Fruit fly (Drosophila melanogaster) whole organism, embryonic: ENCODE data around the gene CG6168.

Experiments
- Ada2b ChIP-seq: fragments of 200-800 bp; sonication (Bioruptor generic); IDR thresholded peaks from 2 replicates; pipeline ENCODE4 v1.3.6; 2022; ENCODE audit warnings: missing biosample characterization, missing genetic modification characterization
- Aef1 ChIP-seq: fragments of 200-800 bp; sonication (Bioruptor generic); IDR thresholded peaks from 3 replicates; pipeline ENCODE4 v1.3.6; 2022; ENCODE audit warnings: missing biosample characterization, missing genetic modification characterization
- BtbVII ChIP-seq: fragments of 200-800 bp; sonication (Bioruptor generic); optimal IDR thresholded peaks from 3 replicates; lab custom pipeline; 2017; ENCODE audit warnings: missing biosample characterization, mild to moderate bottlenecking, missing genetic modification characterization
- CG1024 ChIP-seq: fragments of 200-800 bp; sonication (Bioruptor generic); IDR thresholded peaks from 2 replicates; pipeline ENCODE4 v1.3.6; 2022; ENCODE audit warnings: missing biosample characterization, missing genetic modification characterization
- CG10979 ChIP-seq: fragments of 200-800 bp; sonication (Bioruptor generic); optimal IDR thresholded peaks from 2 replicates; lab custom pipeline; 2018; ENCODE audit warnings: missing biosample characterization, mild to moderate bottlenecking, missing genetic modification characterization, moderate library complexity
- CG11247 ChIP-seq: fragments of 200-800 bp; sonication (Bioruptor generic); IDR thresholded peaks from 2 replicates; pipeline ENCODE4 v1.3.6; 2022; ENCODE audit warnings: missing biosample characterization, missing genetic modification characterization
- CG12155 ChIP-seq: fragments of 200-800 bp; sonication (Bioruptor generic); optimal IDR thresholded peaks from 3 replicates; lab custom pipeline; 2016; ENCODE audit warnings: missing biosample characterization, missing genetic modification characterization
- CG12299 ChIP-seq: fragments of 200-800 bp; sonication (Bioruptor generic); optimal IDR thresholded peaks from 2 replicates; lab custom pipeline; 2018; ENCODE audit warnings: missing biosample characterization, mild to moderate bottlenecking, missing genetic modification characterization
- CG12391 ChIP-seq: fragments of 200-800 bp; sonication (Bioruptor generic); optimal IDR thresholded peaks from 3 replicates; lab custom pipeline; 2018; ENCODE audit warnings: missing biosample characterization, mild to moderate bottlenecking, missing genetic modification characterization, moderate library complexity
- CG15011 ChIP-seq: fragments of 200-800 bp; sonication (Bioruptor generic); optimal IDR thresholded peaks from 3 replicates; lab custom pipeline; 2018; ENCODE audit warnings: missing biosample characterization, mild to moderate bottlenecking, missing genetic modification characterization
- CG15601 ChIP-seq: fragments of 200-800 bp; sonication (Bioruptor generic); optimal IDR thresholded peaks from 3 replicates; lab custom pipeline; 2019; ENCODE audit warnings: missing biosample characterization, mild to moderate bottlenecking, missing genetic modification characterization, moderate library complexity
- CG15696 ChIP-seq: fragments of 200-800 bp; sonication (Bioruptor generic); optimal IDR thresholded peaks from 2 replicates; lab custom pipeline; 2019; ENCODE audit warnings: missing biosample characterization, mild to moderate bottlenecking, missing genetic modification characterization, moderate library complexity
- CG16863 ChIP-seq: fragments of 200-800 bp; sonication (Bioruptor generic); optimal IDR thresholded peaks from 3 replicates; lab custom pipeline; 2016; ENCODE audit warnings: missing biosample characterization, missing genetic modification characterization
- CG18262 ChIP-seq: fragments of 200-800 bp; optimal IDR thresholded peaks from 3 replicates; lab custom pipeline; 2019; ENCODE audit warnings: missing biosample characterization, mild to moderate bottlenecking, missing genetic modification characterization, moderate library complexity
- CG31388 ChIP-seq: fragments of 200-800 bp; sonication (Bioruptor generic); optimal IDR thresholded peaks from 2 replicates; lab custom pipeline; 2016; ENCODE audit warnings: missing biosample characterization, missing genetic modification characterization
- CG4360 ChIP-seq: fragments of 200-800 bp; sonication (Bioruptor generic); IDR thresholded peaks from 2 replicates; pipeline ENCODE4 v1.3.6; 2022; ENCODE audit warnings: missing biosample characterization, missing genetic modification characterization
- CG43689 ChIP-seq: fragments of 200-800 bp; sonication (Bioruptor generic); IDR thresholded peaks from 2 replicates; pipeline ENCODE4 v1.3.6; 2022; ENCODE audit warnings: missing biosample characterization, missing genetic modification characterization
- CG5953 ChIP-seq: fragments of 200-800 bp; sonication (Bioruptor generic); IDR thresholded peaks from 2 replicates; pipeline ENCODE4 v1.3.6; 2022; ENCODE audit warnings: missing biosample characterization, missing genetic modification characterization
- CG6791 ChIP-seq: fragments of 200-800 bp; sonication (Bioruptor generic); IDR thresholded peaks from 3 replicates; pipeline ENCODE4 v1.3.6; 2022; ENCODE audit warnings: missing biosample characterization, missing genetic modification characterization; ENCODE audit not compliant: partially characterized antibody
- CG6854 ChIP-seq: fragments of 200-800 bp; sonication (Bioruptor generic); optimal IDR thresholded peaks from 3 replicates; lab custom pipeline; 2017; ENCODE audit warnings: missing biosample characterization, mild to moderate bottlenecking, missing genetic modification characterization
- CG7556 ChIP-seq: fragments of 200-800 bp; sonication (Bioruptor generic); optimal IDR thresholded peaks from 2 replicates; lab custom pipeline; 2017; ENCODE audit warnings: missing biosample characterization, mild to moderate bottlenecking, missing genetic modification characterization
- CG7839 ChIP-seq: fragments of 200-800 bp; sonication (Bioruptor generic); optimal IDR thresholded peaks from 3 replicates; lab custom pipeline; 2018; ENCODE audit warnings: missing biosample characterization, mild to moderate bottlenecking, missing genetic modification characterization, moderate library complexity
- D19B ChIP-seq: fragments of 200-800 bp; sonication (Bioruptor generic); optimal IDR thresholded peaks from 2 replicates; lab custom pipeline; 2017; ENCODE audit warnings: missing biosample characterization, mild to moderate bottlenecking, missing genetic modification characterization
- Dfd ChIP-seq, 2 experiments: fragments of >200 bp; optimal IDR thresholded peaks; 2 replicates each; lab custom pipeline; 2017; ENCODE audit warnings: missing biosample characterization in 2 of 2, missing genetic modification characterization in 2 of 2
- E2f2 ChIP-seq: fragments of 200-800 bp; sonication (Bioruptor generic); IDR thresholded peaks from 2 replicates; pipeline ENCODE4 v1.3.6; 2022; ENCODE audit warnings: missing biosample characterization, missing genetic modification characterization
- ERR ChIP-seq: fragments of 200-800 bp; sonication (Bioruptor generic); optimal IDR thresholded peaks from 2 replicates; lab custom pipeline; 2016; ENCODE audit warnings: missing biosample characterization, missing genetic modification characterization
- HmgZ ChIP-seq: fragments of 200-800 bp; sonication (Bioruptor generic); optimal IDR thresholded peaks from 2 replicates; lab custom pipeline; 2018; ENCODE audit warnings: missing biosample characterization, mild to moderate bottlenecking, missing genetic modification characterization
- Hr3 ChIP-seq: fragments of 200-800 bp; sonication (Bioruptor generic); optimal IDR thresholded peaks from 3 replicates; lab custom pipeline; 2016; ENCODE audit warnings: missing biosample characterization, missing genetic modification characterization
- Pdp1 ChIP-seq, 2 experiments: fragments of 200-800 bp; sonication (Bioruptor generic); optimal IDR thresholded peaks; 3 replicates each; lab custom pipeline; 2016; ENCODE audit warnings: missing biosample characterization in 2 of 2, missing genetic modification characterization in 2 of 2, mild to moderate bottlenecking in 1 of 2, moderate library complexity in 1 of 2
- Ptx1 ChIP-seq: fragments of 200-800 bp; sonication (Bioruptor generic); IDR thresholded peaks from 2 replicates; pipeline ENCODE4 v1.3.6; 2022; ENCODE audit warnings: missing biosample characterization, missing genetic modification characterization
- Taf1 ChIP-seq: fragments of 200-800 bp; sonication (Bioruptor generic); IDR thresholded peaks from 2 replicates; pipeline ENCODE4 v1.3.6; 2022; ENCODE audit warnings: missing biosample characterization, missing genetic modification characterization
- ab ChIP-seq: fragments of 200-800 bp; sonication (Bioruptor generic); optimal IDR thresholded peaks from 2 replicates; lab custom pipeline; 2016; ENCODE audit warnings: missing biosample characterization, missing genetic modification characterization
- al ChIP-seq: fragments of 200-800 bp; sonication (Bioruptor generic); IDR thresholded peaks from 2 replicates; pipeline ENCODE4 v1.3.6; 2022; ENCODE audit warnings: missing biosample characterization, missing genetic modification characterization
- bcd ChIP-seq: fragments of 200-800 bp; sonication (Bioruptor generic); optimal IDR thresholded peaks from 2 replicates; lab custom pipeline; 2017; ENCODE audit warnings: missing biosample characterization, mild to moderate bottlenecking, missing genetic modification characterization
- bsh ChIP-seq, 2 experiments: fragments of 200-800 bp; sonication (Bioruptor generic); optimal IDR thresholded peaks; 2 replicates each; lab custom pipeline; 2017 to 2018; ENCODE audit warnings: mild to moderate bottlenecking in 2 of 2, missing biosample characterization in 2 of 2, missing genetic modification characterization in 2 of 2, moderate library complexity in 1 of 2
- ci ChIP-seq: fragments of 200-800 bp; sonication (Bioruptor generic); IDR thresholded peaks from 3 replicates; pipeline ENCODE4 v1.3.6; 2022; ENCODE audit warnings: missing biosample characterization, missing genetic modification characterization
- dimm ChIP-seq: fragments of 200-800 bp; sonication (Bioruptor generic); IDR thresholded peaks from 2 replicates; pipeline ENCODE4 v1.3.6; 2022; ENCODE audit warnings: missing biosample characterization, missing genetic modification characterization
- ems ChIP-seq: fragments of 200-800 bp; sonication (Bioruptor generic); optimal IDR thresholded peaks from 3 replicates; lab custom pipeline; 2016; ENCODE audit warnings: missing biosample characterization, missing genetic modification characterization
- esg ChIP-seq: fragments of 200-800 bp; sonication (Bioruptor generic); conservative IDR thresholded peaks from 2 replicates; pipeline ENCODE4 v1.3.6; 2022; ENCODE audit warnings: missing biosample characterization, missing genetic modification characterization
- grau ChIP-seq: fragments of 200-800 bp; optimal IDR thresholded peaks from 3 replicates; lab custom pipeline; 2019; ENCODE audit warnings: missing biosample characterization, mild to moderate bottlenecking, missing genetic modification characterization, moderate library complexity
- ham ChIP-seq: fragments of 200-800 bp; sonication (Bioruptor generic); IDR thresholded peaks from 2 replicates; pipeline ENCODE4 v1.3.6; 2022; ENCODE audit warnings: missing biosample characterization, missing genetic modification characterization
- hkb ChIP-seq, 2 experiments: fragments of 200-800 bp in 1 of 2; fragments of >200 bp in 1 of 2; sonication (Bioruptor generic) in 1 of 2; IDR thresholded peaks in 1 of 2; optimal IDR thresholded peaks in 1 of 2; 2 replicates each; pipeline versions ENCODE4 v1.3.6 to Lab custom; 2017 to 2022; ENCODE audit warnings: missing biosample characterization in 1 of 2, missing genetic modification characterization in 1 of 2
- lbe ChIP-seq: fragments of 200-800 bp; sonication (Bioruptor generic); optimal IDR thresholded peaks from 2 replicates; lab custom pipeline; 2016; ENCODE audit warnings: missing biosample characterization, mild to moderate bottlenecking, missing genetic modification characterization
- lilli ChIP-seq: fragments of 200-800 bp; sonication (Bioruptor generic); optimal IDR thresholded peaks from 3 replicates; lab custom pipeline; 2016; ENCODE audit warnings: missing biosample characterization, missing genetic modification characterization
- lola ChIP-seq, 3 experiments: fragments of >200 bp in 2 of 3; fragments of 200-800 bp in 1 of 3; sonication (Bioruptor generic) in 1 of 3; optimal IDR thresholded peaks; 2 replicates each; lab custom pipeline; 2017 to 2019; ENCODE audit warnings: missing biosample characterization in 3 of 3, missing genetic modification characterization in 3 of 3, mild to moderate bottlenecking in 1 of 3, moderate library complexity in 1 of 3
- nau ChIP-seq: fragments of 200-800 bp; sonication (Bioruptor generic); optimal IDR thresholded peaks from 3 replicates; lab custom pipeline; 2017; ENCODE audit warnings: missing biosample characterization, mild to moderate bottlenecking, missing genetic modification characterization, missing genetic modification reagents
- p53 ChIP-seq: fragments of 200-800 bp; sonication (Bioruptor generic); optimal IDR thresholded peaks from 2 replicates; lab custom pipeline; 2016; ENCODE audit warnings: missing biosample characterization, missing genetic modification characterization
- seq ChIP-seq: fragments of 200-800 bp; sonication (Bioruptor generic); IDR thresholded peaks from 2 replicates; pipeline ENCODE4 v1.3.6; 2022; ENCODE audit warnings: missing biosample characterization, missing genetic modification characterization
- zen2 ChIP-seq: fragments of 200-800 bp; sonication (Bioruptor generic); IDR thresholded peaks from 3 replicates; pipeline ENCODE4 v1.3.6; 2022; ENCODE audit warnings: missing biosample characterization, missing genetic modification characterization; ENCODE audit not compliant: partially characterized antibody
- zfh1 ChIP-seq: fragments of 200-800 bp; sonication (Bioruptor generic); IDR thresholded peaks from 3 replicates; pipeline ENCODE4 v1.3.6; 2022; ENCODE audit warnings: missing biosample characterization, missing genetic modification characterization

Gene CG6168

dm6 chr3L:11367797-11368196 is 46.3 kb upstream of the CG6168 start (continued):
- TF ChIP-seq Aef1 (GFP tag; lab: Robert Waterston, UW) = peak; percentile 45; the same call in 2 of the 3 replicates
- 0 out of 3 replicates have a peak, but pooled peaks have one; percentile 20 for TF ChIP-seq ci (GFP tag; lab: Robert Waterston, UW)
- TF ChIP-seq CG6791 (GFP tag; lab: Robert Waterston, UW) = no peak
- peak; percentile 56 for TF ChIP-seq Ada2b (GFP tag; lab: Robert Waterston, UW)
- TF ChIP-seq CG4360 (GFP tag; lab: Robert Waterston, UW) = no peak
- TF ChIP-seq CG7556 (GFP tag; lab: Kevin White, UChicago) = peak; percentile 25
- TF ChIP-seq bcd (GFP tag; lab: Kevin White, UChicago) = no peak
- no peak for TF ChIP-seq ems
- no peak for TF ChIP-seq CG1024 (GFP tag; lab: Robert Waterston, UW)
- TF ChIP-seq CG15696 (tag; lab: Kevin White, UChicago) = no peak
- TF ChIP-seq al (GFP tag; lab: Robert Waterston, UW) = 0 out of 2 replicates have a peak, but pooled peaks have one; percentile 9
- TF ChIP-seq Hr3 (GFP tag; lab: Kevin White, UChicago) = no peak
- no peak for TF ChIP-seq CG6854 (GFP tag; lab: Kevin White, UChicago)
- TF ChIP-seq ERR = no peak
- no peak for TF ChIP-seq CG11247 (GFP tag; lab: Robert Waterston, UW)
- TF ChIP-seq CG15601 = no peak
- TF ChIP-seq CG7839 (tag; lab: Kevin White, UChicago) = peak; percentile 55
- TF ChIP-seq ham (GFP tag; lab: Robert Waterston, UW) = no peak
- peak; percentile 31 for TF ChIP-seq CG10979 (tag; lab: Kevin White, UChicago)
- no peak for TF ChIP-seq lola (GFP tag; optimal IDR thresholded peaks at IDR 0.05; lab: Kevin White, UChicago)
- 0 out of 2 replicates have a peak, but pooled peaks have one; percentile 27 for TF ChIP-seq seq (GFP tag; lab: Robert Waterston, UW)
- peak in 1 of 2 experiments; percentile 19 for TF ChIP-seq Pdp1 (GFP tag; optimal IDR thresholded peaks at IDR 0.05; lab: Kevin White, UChicago)
- TF ChIP-seq ab (GFP tag; lab: Kevin White, UChicago) = no peak
- TF ChIP-seq CG31388 (GFP tag; lab: Kevin White, UChicago) = no peak
- TF ChIP-seq CG15011 (GFP tag; lab: Kevin White, UChicago) = no peak
- TF ChIP-seq CG43689 (GFP tag; lab: Robert Waterston, UW) = no peak
- TF ChIP-seq dimm = no peak
- TF ChIP-seq CG12155 = peak; percentile 17
- no peak for TF ChIP-seq Taf1
- TF ChIP-seq E2f2 (GFP tag; lab: Robert Waterston, UW) = 0 out of 2 replicates have a peak, but pooled peaks have one; percentile 10
- no peak for TF ChIP-seq BtbVII (GFP tag; lab: Kevin White, UChicago)
- TF ChIP-seq Dfd (GFP tag; optimal IDR thresholded peaks at IDR 0.05; lab: Kevin White, UChicago) = no peak
- TF ChIP-seq p53 (GFP tag; lab: Kevin White, UChicago) = no peak
- no peak for TF ChIP-seq HmgZ
- 0 out of 3 replicates have a peak, but pooled peaks have one; percentile 61 for TF ChIP-seq zfh1 (GFP tag; lab: Robert Waterston, UW)
- no peak for TF ChIP-seq lbe
- TF ChIP-seq bsh (GFP tag; optimal IDR thresholded peaks at IDR 0.05; lab: Kevin White, UChicago) = peak in 1 of 2 experiments; percentile 35
- no peak for TF ChIP-seq CG5953
- peak; percentile 46; the same call in 1 of the 2 replicates for TF ChIP-seq esg (GFP tag; lab: Robert Waterston, UW)
- TF ChIP-seq CG18262 = peak; percentile 36
- no peak for TF ChIP-seq CG12299 (tag; lab: Kevin White, UChicago)
- no peak for TF ChIP-seq hkb (optimal IDR thresholded peaks at IDR 0.05; lab: Kevin White, UChicago)
- peak; percentile 46; the same call in 1 of the 2 replicates for TF ChIP-seq hkb (GFP tag; IDR thresholded peaks at IDR 0.05; lab: Robert Waterston, UW)
- TF ChIP-seq lilli = peak; percentile 15
- peak; percentile 35 for TF ChIP-seq CG12391 (tag; lab: Kevin White, UChicago)
- no peak for TF ChIP-seq nau (GFP tag; lab: Kevin White, UChicago)
- peak; percentile 80 for TF ChIP-seq grau (tag; lab: Kevin White, UChicago)
- peak; percentile 66 for TF ChIP-seq Ptx1 (GFP tag; lab: Robert Waterston, UW)
- peak; percentile 21 for TF ChIP-seq D19B (GFP tag; lab: Kevin White, UChicago)
- no peak for TF ChIP-seq zen2 (GFP tag; lab: Robert Waterston, UW)
- no peak for TF ChIP-seq CG16863
